Fruit fly (Drosophila melanogaster) whole organism, embryonic: Measurements from ENCODE around the gene syd.

Experiments used
- Antp ChIP-seq: fragments of 200-800 bp; sonication (Bioruptor generic); optimal IDR thresholded peaks from 3 replicates; lab custom pipeline; 2016; ENCODE audit warnings: missing biosample characterization, missing genetic modification characterization
- CG10431 ChIP-seq: fragments of 200-800 bp; sonication (Bioruptor generic); optimal IDR thresholded peaks from 3 replicates; lab custom pipeline; 2018; ENCODE audit warnings: missing biosample characterization, mild to moderate bottlenecking, missing genetic modification characterization
- CG11247 ChIP-seq: fragments of 200-800 bp; sonication (Bioruptor generic); IDR thresholded peaks from 2 replicates; pipeline ENCODE4 v1.3.6; 2022; ENCODE audit warnings: missing biosample characterization, missing genetic modification characterization
- CG12744 ChIP-seq: fragments of 200-800 bp; sonication (Bioruptor generic); optimal IDR thresholded peaks from 2 replicates; lab custom pipeline; 2016; ENCODE audit warnings: missing biosample characterization, missing genetic modification characterization
- CG13296 ChIP-seq: fragments of 200-800 bp; sonication (Bioruptor generic); optimal IDR thresholded peaks from 3 replicates; lab custom pipeline; 2018; ENCODE audit warnings: missing biosample characterization, mild to moderate bottlenecking, missing genetic modification characterization
- CG13894 ChIP-seq: fragments of 200-800 bp; sonication (Bioruptor generic); optimal IDR thresholded peaks from 3 replicates; lab custom pipeline; 2018; ENCODE audit warnings: missing biosample characterization, mild to moderate bottlenecking, missing genetic modification characterization, moderate library complexity
- CG14441 ChIP-seq: fragments of 200-800 bp; sonication (Bioruptor generic); IDR thresholded peaks from 2 replicates; pipeline ENCODE4 v1.3.6; 2022; ENCODE audit warnings: missing biosample characterization, missing genetic modification characterization
- CG1529 ChIP-seq: fragments of 200-800 bp; sonication (Bioruptor generic); optimal IDR thresholded peaks from 3 replicates; lab custom pipeline; 2018; ENCODE audit warnings: missing biosample characterization, missing genetic modification characterization
- CG1792 ChIP-seq: fragments of 200-800 bp; sonication (Bioruptor generic); optimal IDR thresholded peaks from 2 replicates; lab custom pipeline; 2016; ENCODE audit warnings: missing biosample characterization, missing genetic modification characterization
- CG3281 ChIP-seq: fragments of 200-800 bp; sonication (Bioruptor generic); optimal IDR thresholded peaks from 3 replicates; lab custom pipeline; 2017; ENCODE audit warnings: missing biosample characterization, mild to moderate bottlenecking, missing genetic modification characterization
- CG3726 ChIP-seq: fragments of 200-800 bp; sonication (Bioruptor generic); IDR thresholded peaks from 3 replicates; pipeline ENCODE4, ENCODE4 v1.3.6; 2022; ENCODE audit warnings: missing biosample characterization, missing genetic modification characterization
- CG3995 ChIP-seq: fragments of 200-800 bp; sonication (Bioruptor generic); optimal IDR thresholded peaks from 3 replicates; lab custom pipeline; 2016; ENCODE audit warnings: missing biosample characterization, missing genetic modification characterization
- CG4617 ChIP-seq: fragments of 200-800 bp; sonication (Bioruptor generic); optimal IDR thresholded peaks from 3 replicates; lab custom pipeline; 2016; ENCODE audit warnings: missing biosample characterization, missing genetic modification characterization, borderline replicate concordance
- CG7357 ChIP-seq: fragments of 200-800 bp; sonication (Bioruptor generic); IDR thresholded peaks from 3 replicates; pipeline ENCODE4 v1.3.6; 2022; ENCODE audit warnings: missing biosample characterization, missing genetic modification characterization
- CkIIα-i1 ChIP-seq: fragments of 200-800 bp; sonication (Bioruptor generic); IDR thresholded peaks from 2 replicates; pipeline ENCODE4 v1.3.6; 2022; ENCODE audit warnings: missing biosample characterization, missing genetic modification characterization
- Dek ChIP-seq: fragments of 200-800 bp; sonication (Bioruptor generic); optimal IDR thresholded peaks from 3 replicates; lab custom pipeline; 2019; ENCODE audit warnings: missing biosample characterization, mild to moderate bottlenecking, missing genetic modification characterization, moderate library complexity
- Doc2 ChIP-seq: fragments of 200-800 bp; sonication (Bioruptor generic); IDR thresholded peaks from 2 replicates; pipeline ENCODE4 v1.3.6; 2022; ENCODE audit warnings: missing biosample characterization, missing genetic modification characterization
- Drgx ChIP-seq: fragments of 200-800 bp; sonication (Bioruptor generic); IDR thresholded peaks from 2 replicates; pipeline ENCODE4 v1.3.6; 2022; ENCODE audit warnings: missing biosample characterization, missing genetic modification characterization
- ERR ChIP-seq: fragments of 200-800 bp; sonication (Bioruptor generic); optimal IDR thresholded peaks from 2 replicates; lab custom pipeline; 2016; ENCODE audit warnings: missing biosample characterization, missing genetic modification characterization
- Ets65A ChIP-seq: fragments of 200-800 bp; sonication (Bioruptor generic); peaks from one replicate; lab custom pipeline; 2016; ENCODE audit warnings: missing biosample characterization, missing genetic modification characterization
- GATAe ChIP-seq: fragments of 200-800 bp; sonication (Bioruptor generic); conservative IDR thresholded peaks from 2 replicates; pipeline ENCODE4 v1.3.6; 2022; ENCODE audit warnings: missing biosample characterization, missing genetic modification characterization
- H2.0 ChIP-seq: fragments of 200-800 bp; sonication (Bioruptor generic); IDR thresholded peaks from 2 replicates; pipeline ENCODE4 v1.3.6; 2022; ENCODE audit warnings: missing biosample characterization, missing genetic modification characterization
- HLH4C ChIP-seq: fragments of 200-800 bp; sonication (Bioruptor generic); IDR thresholded peaks from 3 replicates; pipeline ENCODE4 v1.3.6; 2022; ENCODE audit warnings: missing biosample characterization, missing genetic modification characterization; ENCODE audit not compliant: partially characterized antibody
- Hr3 ChIP-seq: fragments of 200-800 bp; sonication (Bioruptor generic); optimal IDR thresholded peaks from 3 replicates; lab custom pipeline; 2016; ENCODE audit warnings: missing biosample characterization, missing genetic modification characterization
- Hr78 ChIP-seq, 2 experiments: fragments of 200-800 bp in 1 of 2; fragments of >200 bp in 1 of 2; sonication (Bioruptor generic) in 1 of 2; optimal IDR thresholded peaks; 2 replicates each; lab custom pipeline; 2017 to 2019; ENCODE audit warnings: missing biosample characterization in 2 of 2, missing genetic modification characterization in 2 of 2, mild to moderate bottlenecking in 1 of 2, moderate library complexity in 1 of 2
- Jarid2 ChIP-seq: fragments of 200-800 bp; sonication (Bioruptor generic); optimal IDR thresholded peaks from 3 replicates; lab custom pipeline; 2017; ENCODE audit warnings: mild to moderate bottlenecking, missing biosample characterization, missing genetic modification reagents, missing genetic modification characterization
- MESR4 ChIP-seq: fragments of 200-800 bp; sonication (Bioruptor generic); optimal IDR thresholded peaks from 2 replicates; lab custom pipeline; 2018; ENCODE audit warnings: missing biosample characterization, mild to moderate bottlenecking, missing genetic modification characterization, moderate library complexity
- NC2α ChIP-seq: fragments of 200-800 bp; sonication (Bioruptor generic); optimal IDR thresholded peaks from 2 replicates; lab custom pipeline; 2016; ENCODE audit warnings: missing biosample characterization, missing genetic modification characterization
- Ravus ChIP-seq: fragments of 200-800 bp; sonication (Bioruptor generic); IDR thresholded peaks from 2 replicates; pipeline ENCODE4 v1.3.6; 2022; ENCODE audit warnings: missing biosample characterization, missing genetic modification characterization
- bbx ChIP-seq: fragments of 200-800 bp; sonication (Bioruptor generic); IDR thresholded peaks from 2 replicates; pipeline ENCODE4 v1.3.6; 2022; ENCODE audit warnings: missing biosample characterization, missing genetic modification characterization; ENCODE audit not compliant: partially characterized antibody
- chn ChIP-seq: fragments of 200-800 bp; sonication (Bioruptor generic); optimal IDR thresholded peaks from 2 replicates; lab custom pipeline; 2016; ENCODE audit warnings: missing biosample characterization, missing genetic modification characterization
- ewg ChIP-seq: fragments of 200-800 bp; sonication (Bioruptor generic); optimal IDR thresholded peaks from 3 replicates; lab custom pipeline; 2017; ENCODE audit warnings: mild to moderate bottlenecking, missing biosample characterization, missing genetic modification reagents, missing genetic modification characterization
- fd64A ChIP-seq: fragments of 200-800 bp; sonication (Bioruptor generic); optimal IDR thresholded peaks from 3 replicates; lab custom pipeline; 2018; ENCODE audit warnings: missing biosample characterization, mild to moderate bottlenecking, missing genetic modification characterization
- gcm2 ChIP-seq: fragments of 200-800 bp; sonication (Bioruptor generic); optimal IDR thresholded peaks from 2 replicates; lab custom pipeline; 2016; ENCODE audit warnings: missing biosample characterization, missing genetic modification characterization
- hkb ChIP-seq, 2 experiments: fragments of 200-800 bp in 1 of 2; fragments of >200 bp in 1 of 2; sonication (Bioruptor generic) in 1 of 2; IDR thresholded peaks in 1 of 2; optimal IDR thresholded peaks in 1 of 2; 2 replicates each; pipeline versions ENCODE4 v1.3.6 to Lab custom; 2017 to 2022; ENCODE audit warnings: missing biosample characterization in 1 of 2, missing genetic modification characterization in 1 of 2
- kni ChIP-seq: fragments of 200-800 bp; sonication (Bioruptor generic); optimal IDR thresholded peaks from 3 replicates; lab custom pipeline; 2017; ENCODE audit warnings: mild to moderate bottlenecking, missing biosample characterization, missing genetic modification reagents, missing genetic modification characterization
- lab ChIP-seq: fragments of 200-800 bp; sonication (Bioruptor generic); optimal IDR thresholded peaks from 3 replicates; lab custom pipeline; 2017; ENCODE audit warnings: missing biosample characterization, missing genetic modification characterization, mild to moderate bottlenecking, moderate library complexity, missing genetic modification reagents
- luna ChIP-seq: fragments of 200-800 bp; sonication (Bioruptor generic); optimal IDR thresholded peaks from 2 replicates; lab custom pipeline; 2016; ENCODE audit warnings: missing biosample characterization, missing genetic modification characterization
- phol ChIP-seq: fragments of 200-800 bp; sonication (Bioruptor generic); optimal IDR thresholded peaks from 3 replicates; lab custom pipeline; 2018; ENCODE audit warnings: missing biosample characterization, mild to moderate bottlenecking, missing genetic modification characterization, moderate library complexity
- schlank ChIP-seq: fragments of 200-800 bp; sonication (Bioruptor generic); optimal IDR thresholded peaks from 2 replicates; lab custom pipeline; 2018; ENCODE audit warnings: missing biosample characterization, mild to moderate bottlenecking, missing genetic modification characterization
- scrt ChIP-seq: fragments of 200-800 bp; sonication (Bioruptor generic); optimal IDR thresholded peaks from 2 replicates; lab custom pipeline; 2018; ENCODE audit warnings: missing biosample characterization, mild to moderate bottlenecking, missing genetic modification characterization, moderate library complexity
- sens-2 ChIP-seq: fragments of 200-800 bp; sonication (Bioruptor generic); IDR thresholded peaks from 2 replicates; pipeline ENCODE4 v1.3.6; 2022; ENCODE audit warnings: missing biosample characterization, missing genetic modification characterization
- seq ChIP-seq: fragments of 200-800 bp; sonication (Bioruptor generic); IDR thresholded peaks from 2 replicates; pipeline ENCODE4 v1.3.6; 2022; ENCODE audit warnings: missing biosample characterization, missing genetic modification characterization
- so ChIP-seq: fragments of 200-800 bp; sonication (Bioruptor generic); IDR thresholded peaks from 3 replicates; pipeline ENCODE4 v1.3.6; 2022; ENCODE audit warnings: missing biosample characterization, missing genetic modification characterization
- twi ChIP-seq: fragments of 200-800 bp; optimal IDR thresholded peaks from 2 replicates; lab custom pipeline; 2019; ENCODE audit warnings: missing biosample characterization, mild to moderate bottlenecking, missing genetic modification characterization, moderate library complexity
- yki ChIP-seq: fragments of >200 bp; optimal IDR thresholded peaks from 3 replicates; lab custom pipeline; 2018
- zf30C ChIP-seq: fragments of 200-800 bp; sonication (Bioruptor generic); optimal IDR thresholded peaks from 3 replicates; lab custom pipeline; 2018; ENCODE audit warnings: missing biosample characterization, mild to moderate bottlenecking, missing genetic modification characterization

syd gene

DNA sequence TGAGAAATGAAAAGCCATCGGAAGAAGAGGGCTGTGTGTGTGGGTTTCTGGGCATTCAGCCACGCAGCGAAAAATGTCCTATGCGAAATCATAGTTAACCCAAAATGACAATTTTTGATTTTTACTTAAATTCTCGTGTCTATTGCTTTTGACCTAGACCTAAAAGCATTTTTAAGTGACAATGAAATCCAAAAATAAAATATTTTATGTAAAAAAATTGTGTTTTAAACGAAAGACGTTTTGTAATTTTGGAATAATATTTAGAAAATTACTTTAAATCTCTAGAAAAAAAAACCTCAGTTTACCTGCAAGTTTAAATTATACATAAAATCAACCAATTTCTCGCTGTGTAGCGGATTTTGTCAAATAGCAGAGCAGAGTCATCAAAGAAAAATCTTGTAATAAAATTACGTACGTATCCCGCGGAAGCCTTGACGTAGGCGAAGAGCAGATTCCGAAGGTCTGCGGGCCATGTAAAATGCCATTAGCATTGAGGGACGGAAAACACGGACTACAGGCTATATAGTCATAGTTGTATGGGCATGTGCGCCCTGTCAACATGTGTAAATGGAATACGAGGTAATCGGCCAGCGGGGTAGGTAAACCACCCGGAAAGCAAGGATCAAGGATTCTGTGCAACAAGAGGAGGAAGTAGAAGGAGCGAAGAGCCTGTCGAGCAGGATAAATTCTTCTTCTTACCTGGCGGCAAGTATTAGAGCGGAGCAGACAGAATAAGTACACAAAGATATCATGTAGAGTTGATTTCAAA is 26.0 kb downstream of the syd start (continued):
- TF ChIP-seq Ets65A (no peak), CG10431 (no peak), CG13894 (tag; lab: Kevin White, UChicago) (no peak), CG1529 (no peak), CG3281 (GFP tag; lab: Kevin White, UChicago) (no peak), scrt (no peak), CkIIα-i1 (GFP tag; lab: Robert Waterston, UW) (no peak), CG3995 (GFP tag; lab: Kevin White, UChicago) (no peak), gcm2 (GFP tag; lab: Kevin White, UChicago) (no peak), Hr78 (GFP tag; optimal IDR thresholded peaks at IDR 0.05; lab: Kevin White, UChicago) (no peak), Antp (GFP tag; lab: Kevin White, UChicago) (no peak), CG1792 (no peak), CG14441 (GFP tag; lab: Robert Waterston, UW) (no peak), CG13296 (GFP tag; lab: Kevin White, UChicago) (no peak), Jarid2 (GFP tag; lab: Kevin White, UChicago) (no peak), HLH4C (GFP tag; lab: Robert Waterston, UW) (no peak), Doc2 (GFP tag; lab: Robert Waterston, UW) (no peak), Ravus (no peak), schlank (tag; lab: Kevin White, UChicago) (no peak), CG3726 (GFP tag; lab: Robert Waterston, UW) (no peak), ewg (GFP tag; lab: Kevin White, UChicago) (no peak), Drgx (GFP tag; lab: Robert Waterston, UW) (peak; percentile 9; the same call in 1 of the 2 replicates), ERR (no peak), NC2α (GFP tag; lab: Kevin White, UChicago) (no peak), fd64A (GFP tag; lab: Kevin White, UChicago) (no peak), twi (tag; lab: Kevin White, UChicago) (peak; percentile 86), CG12744 (GFP tag; lab: Kevin White, UChicago) (no peak), so (GFP tag; lab: Robert Waterston, UW) (0 out of 3 replicates have a peak, but pooled peaks have one; percentile 46), luna (GFP tag; lab: Kevin White, UChicago) (no peak), CG11247 (GFP tag; lab: Robert Waterston, UW) (no peak), kni (GFP tag; lab: Kevin White, UChicago) (no peak), sens-2 (no peak), CG4617 (GFP tag; lab: Kevin White, UChicago) (no peak), lab (GFP tag; lab: Kevin White, UChicago) (peak; percentile 35), H2.0 (no peak), yki (lab: Kevin White, UChicago) (no peak), hkb (optimal IDR thresholded peaks at IDR 0.05; lab: Kevin White, UChicago) (no peak), hkb (GFP tag; IDR thresholded peaks at IDR 0.05; lab: Robert Waterston, UW) (peak; percentile 45), Dek (tag; lab: Kevin White, UChicago) (no peak), Hr3 (GFP tag; lab: Kevin White, UChicago) (no peak), zf30C (GFP tag; lab: Kevin White, UChicago) (peak; percentile 32), bbx (GFP tag; lab: Robert Waterston, UW) (no peak), MESR4 (GFP tag; lab: Kevin White, UChicago) (no peak), seq (GFP tag; lab: Robert Waterston, UW) (no peak), GATAe (no peak), CG7357 (GFP tag; lab: Robert Waterston, UW) (no peak), phol (peak; percentile 1), chn (GFP tag; lab: Kevin White, UChicago) (no peak)
- TF ChIP-seq, all 482 proteins: peak for 74
